Fruit fly (Drosophila melanogaster) whole organism: Measurements from ENCODE around the gene Acp95EF.

Source experiments
- pan ChIP-seq: fragments of >200 bp; optimal IDR thresholded peaks from 2 replicates; lab custom pipeline; 2017
- psq ChIP-seq: fragments of >200 bp; optimal IDR thresholded peaks from 2 replicates; lab custom pipeline; 2017
- usp ChIP-seq: fragments of >200 bp; optimal IDR thresholded peaks from 2 replicates; lab custom pipeline; 2017; ENCODE audit warnings: missing biosample characterization, missing genetic modification characterization, mixed read lengths

- no peak for TF ChIP-seq usp (GFP tag; lab: Kevin White, UChicago)
- no peak for TF ChIP-seq pan (lab: Kevin White, UChicago)
- no peak for TF ChIP-seq psq (lab: Kevin White, UChicago)
Observed at dm6 chr3R:24260041-24260379, 31.2 kb downstream of the Acp95EF start.
